Fruit fly (Drosophila melanogaster): ENCODE results near the gene Mtch.

Gene Mtch

DNA sequence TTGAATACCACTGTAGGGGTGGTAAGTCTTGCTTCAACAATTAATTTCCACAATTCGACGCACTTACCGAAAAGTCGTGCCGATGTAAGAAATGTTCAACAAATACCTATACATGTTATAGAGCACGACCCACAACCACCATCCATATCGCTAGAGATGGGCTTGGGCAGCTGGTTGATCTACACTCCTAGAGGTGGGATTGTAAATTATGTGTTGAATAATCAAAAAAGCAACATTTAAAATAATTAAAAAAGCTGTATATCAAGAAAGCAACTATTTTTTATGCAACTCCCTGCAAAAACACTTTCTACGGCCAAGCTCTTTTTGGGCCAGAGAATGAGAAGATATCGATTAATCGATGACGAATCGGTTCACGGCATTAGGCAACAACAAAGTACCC lies at the start of gene Mtch, which contains the start of the genes CG34140 and Mkp:
Mtch (plus strand) TSS at position 376 of the 400 bp plus-strand sequence.
CG34140 (minus strand) TSS at position 174 of the 400 bp plus-strand sequence.
Mkp (minus strand) TSS at position 290 of the 400 bp plus-strand sequence.
- peak; percentile 87 for TF ChIP-seq CG17801 (GFP tag; optimal IDR thresholded peaks at IDR 0.05; ENCODE audit: partially characterized antibody)

DNA sequence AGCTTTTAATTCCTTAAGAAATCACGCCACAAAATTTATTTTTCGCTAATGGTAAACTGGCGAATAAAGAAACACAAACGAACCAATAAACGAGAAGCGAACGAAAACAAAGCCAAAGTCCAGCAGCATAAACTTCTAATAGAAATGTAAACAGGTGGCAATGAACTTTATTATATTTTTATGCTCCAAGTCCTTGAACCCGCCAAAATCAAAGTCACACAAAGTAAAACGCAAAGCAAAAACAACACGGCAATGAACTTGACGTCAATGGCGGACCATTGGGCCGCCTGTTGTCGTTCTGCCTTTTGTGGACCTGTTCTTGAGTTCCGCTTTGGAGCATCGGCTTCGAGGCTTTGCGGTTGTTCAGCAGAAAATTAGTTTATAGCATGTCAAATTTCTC lies 49.6 kb upstream of the Mtch start:
- no peak for TF ChIP-seq CG17801 (GFP tag; optimal IDR thresholded peaks at IDR 0.05; ENCODE audit: partially characterized antibody)

DNA sequence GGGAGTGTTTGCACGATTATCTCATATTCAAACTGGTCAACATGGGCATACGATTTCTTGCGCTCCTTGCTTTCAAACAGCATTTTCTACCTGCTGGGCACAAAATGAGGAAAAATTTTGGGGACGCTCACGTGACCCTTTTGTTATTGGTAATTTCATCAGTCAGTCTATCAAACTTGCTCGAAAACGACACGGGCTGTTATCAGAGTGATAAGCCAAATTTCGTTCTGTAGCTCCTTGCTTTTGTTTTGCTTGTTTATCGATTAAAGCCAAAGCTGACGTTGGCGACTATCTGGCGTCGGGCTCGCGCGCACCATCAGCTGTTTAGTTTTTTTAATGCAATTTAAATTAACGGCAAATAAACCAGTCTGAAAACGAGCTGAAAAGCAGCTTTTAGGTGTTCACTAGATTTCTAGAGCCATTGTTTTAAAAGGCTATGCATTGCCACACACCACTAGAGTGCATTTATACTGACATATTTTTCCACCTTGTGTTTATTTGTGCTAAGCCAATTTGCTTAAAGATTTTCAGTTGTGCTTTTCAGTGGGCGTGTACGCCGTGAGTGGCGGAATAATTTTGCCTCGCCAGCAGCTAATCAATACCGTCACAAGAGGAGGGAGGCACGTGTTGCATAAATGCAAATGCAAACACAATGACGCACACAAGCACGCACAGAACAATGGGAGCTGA lies 47.7 kb upstream of the Mtch start:
- peak; percentile 17 for TF ChIP-seq CG17801 (GFP tag; optimal IDR thresholded peaks at IDR 0.05; ENCODE audit: partially characterized antibody)

DNA sequence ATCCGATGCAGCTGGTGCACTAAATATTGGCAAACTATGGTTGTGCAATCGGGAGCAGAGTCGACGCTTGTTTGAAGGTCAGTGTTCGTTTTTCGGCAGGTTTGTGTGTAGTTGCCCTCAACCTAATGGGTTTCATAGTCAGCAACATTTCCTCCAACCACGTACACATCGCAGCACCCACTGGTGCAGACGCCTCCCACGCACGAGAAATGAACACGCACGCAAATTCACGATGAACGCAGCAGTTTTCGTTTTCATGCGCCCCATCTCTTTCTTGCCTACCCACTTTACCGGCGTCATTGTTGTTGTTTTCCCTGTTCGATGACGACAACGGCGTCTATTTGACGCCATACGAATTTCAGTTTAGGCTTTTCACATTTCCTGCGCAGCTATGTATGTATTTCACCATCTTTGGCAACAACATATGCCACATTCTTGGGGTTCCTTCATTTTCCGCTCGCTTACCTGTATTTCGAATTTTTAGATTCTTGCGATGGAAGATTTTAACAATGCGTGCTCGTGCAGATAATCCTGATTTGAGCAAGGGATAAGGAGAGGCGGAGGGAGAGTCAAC lies 46.7 kb upstream of the Mtch start:
- TF ChIP-seq CG17801 (GFP tag; optimal IDR thresholded peaks at IDR 0.05; ENCODE audit: partially characterized antibody) = no peak

DNA sequence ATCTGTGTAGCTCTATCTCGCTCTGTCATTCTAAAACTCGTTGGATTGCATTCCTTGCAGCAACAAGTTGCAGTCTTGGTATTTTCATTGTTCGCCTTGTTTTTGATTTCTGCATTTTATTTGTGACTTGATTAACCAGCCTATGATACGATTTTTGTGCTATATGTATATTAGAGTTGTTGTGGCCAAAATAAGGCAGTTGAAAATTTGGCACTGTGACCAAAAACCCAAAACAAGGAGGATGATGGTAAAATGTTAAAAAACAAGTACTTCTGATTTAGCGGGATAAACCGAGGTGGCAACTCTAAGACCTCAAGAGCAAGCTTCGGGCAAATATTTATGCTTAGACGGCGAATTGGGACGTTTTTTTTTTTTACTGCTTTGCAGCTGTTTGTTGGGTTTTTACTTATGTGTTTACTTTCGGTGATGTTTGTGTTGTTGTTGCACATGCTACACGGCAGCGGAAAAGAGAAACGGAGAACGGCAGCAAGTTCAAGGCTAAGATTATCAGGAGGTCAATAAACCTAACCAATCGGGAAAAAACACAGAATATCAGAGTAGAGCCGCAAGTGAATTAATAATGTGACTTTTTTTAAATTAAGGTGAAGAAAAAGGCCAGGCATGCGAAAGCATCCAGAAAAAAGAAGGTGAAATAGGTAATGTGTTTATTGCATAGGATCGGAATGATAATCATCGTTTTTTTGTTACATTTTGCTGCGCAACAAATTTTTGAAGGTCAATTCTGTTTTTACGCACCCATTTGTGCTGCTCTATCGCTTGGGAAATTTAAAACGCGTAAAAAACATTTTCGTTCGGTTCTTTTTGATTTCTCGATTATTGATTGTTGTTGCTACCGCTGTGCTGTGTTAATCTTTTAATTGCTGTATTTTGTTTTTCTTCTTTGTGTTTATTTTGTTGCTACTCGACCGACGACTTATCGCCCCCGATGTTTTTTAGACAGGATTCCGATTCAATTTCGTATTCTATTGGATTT lies 44.6 kb upstream of the Mtch start:
- no peak for TF ChIP-seq CG17801 (GFP tag; optimal IDR thresholded peaks at IDR 0.05; ENCODE audit: partially characterized antibody)

DNA sequence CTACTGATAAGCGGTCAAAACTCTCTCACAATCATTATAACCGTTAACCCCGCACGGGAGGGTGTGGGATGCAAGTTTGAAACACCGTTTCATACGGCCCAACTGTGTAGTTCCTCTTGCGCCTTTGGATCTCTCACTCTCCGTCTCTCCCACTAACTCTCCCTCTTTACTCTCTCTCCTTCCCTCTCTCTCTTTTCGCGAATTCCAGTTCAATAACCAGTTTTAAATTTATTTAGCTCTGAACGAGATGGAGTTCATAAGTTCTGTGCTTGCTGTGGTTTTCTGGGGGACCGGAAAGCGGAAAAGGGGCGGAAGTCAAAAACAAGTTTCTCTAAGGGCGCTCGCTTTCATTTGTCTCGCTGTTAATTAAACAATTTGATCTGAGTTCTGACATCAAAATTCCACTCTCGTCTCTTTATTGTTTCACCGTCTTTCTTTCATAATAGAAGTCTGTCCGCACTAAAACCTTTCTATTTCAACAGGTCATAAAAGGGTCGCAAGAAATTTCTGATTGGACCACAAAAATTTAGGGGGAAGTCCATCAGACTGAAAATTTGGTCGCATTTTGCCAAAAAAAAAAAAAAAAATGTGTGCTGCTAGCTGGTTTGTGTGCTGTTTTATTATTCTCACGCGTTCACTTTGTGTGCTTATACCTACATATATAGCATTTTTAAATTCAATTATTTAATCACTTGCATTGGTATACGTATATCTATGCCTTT lies 43.4 kb upstream of the Mtch start:
- no peak for TF ChIP-seq CG17801 (GFP tag; optimal IDR thresholded peaks at IDR 0.05; ENCODE audit: partially characterized antibody)

DNA sequence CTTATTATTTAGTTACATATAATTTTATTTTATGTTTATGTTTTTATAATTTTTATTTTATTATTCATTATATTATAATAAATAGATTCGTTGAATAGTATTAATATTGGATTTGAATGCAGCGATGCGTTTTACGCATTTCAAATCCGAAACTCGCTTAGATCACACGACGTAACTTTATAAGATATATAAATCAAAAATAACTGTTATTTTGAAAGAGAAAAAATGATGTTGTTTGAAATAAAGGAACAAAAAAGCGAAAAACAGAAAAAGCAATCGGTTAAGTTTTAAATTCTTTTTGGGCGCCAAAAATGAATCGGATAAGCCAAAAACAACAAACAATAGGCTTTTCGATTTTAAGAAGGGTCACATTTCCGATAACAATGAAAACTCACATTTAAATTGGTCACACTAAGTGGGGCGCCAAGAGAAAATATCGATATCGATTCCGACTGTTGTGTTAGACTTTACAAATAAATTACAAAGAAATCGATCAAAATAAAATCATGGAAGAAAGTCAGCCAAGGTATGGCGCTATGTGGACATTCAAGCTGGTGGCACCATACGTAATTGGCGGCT lies 38.3 kb upstream of the Mtch start, which contains the start of gene CG6845:
CG6845 (plus strand) TSS at position 436 of the 579 bp plus-strand sequence.
- TF ChIP-seq CG17801 (GFP tag; optimal IDR thresholded peaks at IDR 0.05; ENCODE audit: partially characterized antibody) = peak; percentile 8

DNA sequence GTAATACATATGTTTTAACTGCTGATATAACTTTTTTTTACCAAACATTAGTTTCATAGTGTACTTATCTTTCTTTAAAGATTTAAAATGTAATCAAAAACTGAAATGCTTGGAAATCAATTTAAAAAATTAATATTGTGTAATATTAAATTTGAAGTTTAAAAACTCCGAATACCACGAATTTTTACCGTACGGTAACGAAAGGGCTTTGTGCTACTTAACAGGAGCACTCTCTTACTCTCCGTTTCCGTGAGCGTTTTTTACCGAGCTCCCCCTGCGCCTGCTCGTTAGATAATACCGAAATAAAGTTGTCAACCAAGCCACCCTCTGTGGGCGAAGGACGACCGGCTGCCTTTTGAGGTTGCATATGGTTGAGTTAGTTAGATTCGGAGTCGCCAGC lies 31.9 kb upstream of the Mtch start, which contains the start of the genes Dic61B and p130CAS:
Dic61B (minus strand) TSS at position 101 of the 400 bp plus-strand sequence.
p130CAS (plus strand) TSS at position 396 of the 400 bp plus-strand sequence.
- TF ChIP-seq CG17801 (GFP tag; optimal IDR thresholded peaks at IDR 0.05; ENCODE audit: partially characterized antibody) = no peak

DNA sequence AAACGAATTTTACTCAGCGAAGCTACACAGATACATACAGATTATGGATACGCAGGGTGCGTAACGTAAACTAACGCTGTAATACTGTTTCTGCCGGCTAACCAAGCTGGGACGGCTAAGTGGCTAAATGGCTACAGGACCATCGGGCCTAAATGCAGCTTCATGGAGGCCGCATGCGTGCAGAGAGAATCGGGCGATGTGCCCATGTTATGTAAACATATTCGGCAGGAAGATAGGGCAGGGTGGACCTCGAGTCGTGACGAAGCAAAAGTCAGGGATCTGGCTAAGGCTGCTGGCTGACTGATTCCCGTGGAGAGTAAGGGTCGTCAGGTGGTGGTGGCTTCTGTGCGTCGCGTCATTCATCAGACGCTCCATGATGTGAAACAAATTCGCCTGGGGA lies 30.8 kb upstream of the Mtch start:
- no peak for TF ChIP-seq CG17801 (GFP tag; optimal IDR thresholded peaks at IDR 0.05; ENCODE audit: partially characterized antibody)

DNA sequence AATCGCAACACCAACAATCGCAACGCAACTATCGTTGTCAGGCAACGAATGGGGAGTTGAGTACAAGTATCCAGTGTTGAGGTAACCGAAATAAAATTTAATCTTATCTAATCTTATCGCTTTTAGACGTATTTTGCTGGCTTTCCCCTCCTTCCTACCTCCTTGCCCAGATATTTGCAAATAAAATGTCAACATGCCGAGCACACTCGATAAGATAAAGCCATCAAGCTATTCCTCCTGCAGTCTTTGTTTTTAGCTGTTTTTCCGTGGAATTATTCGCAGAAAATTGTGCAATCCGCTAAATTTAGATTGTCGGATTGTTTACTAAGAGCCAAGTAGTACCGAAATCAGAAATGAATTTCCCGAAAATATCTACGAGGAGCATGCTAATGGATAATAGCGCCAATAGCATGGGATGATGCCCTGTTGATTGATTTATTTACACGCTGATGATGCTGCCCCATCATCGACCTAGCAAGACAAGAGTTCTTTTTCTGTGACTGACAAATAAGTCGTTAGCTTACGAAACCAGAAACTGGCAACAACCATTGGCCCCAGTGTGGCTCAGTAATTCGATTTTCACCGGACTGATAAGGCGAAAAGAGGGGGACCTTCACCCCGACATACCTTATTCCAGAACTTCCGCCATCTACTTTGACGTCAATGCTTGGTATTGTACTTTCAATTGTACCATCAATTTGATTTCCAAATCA lies 27.7 kb upstream of the Mtch start:
- TF ChIP-seq CG17801 (GFP tag; optimal IDR thresholded peaks at IDR 0.05; ENCODE audit: partially characterized antibody) = peak; percentile 22

DNA sequence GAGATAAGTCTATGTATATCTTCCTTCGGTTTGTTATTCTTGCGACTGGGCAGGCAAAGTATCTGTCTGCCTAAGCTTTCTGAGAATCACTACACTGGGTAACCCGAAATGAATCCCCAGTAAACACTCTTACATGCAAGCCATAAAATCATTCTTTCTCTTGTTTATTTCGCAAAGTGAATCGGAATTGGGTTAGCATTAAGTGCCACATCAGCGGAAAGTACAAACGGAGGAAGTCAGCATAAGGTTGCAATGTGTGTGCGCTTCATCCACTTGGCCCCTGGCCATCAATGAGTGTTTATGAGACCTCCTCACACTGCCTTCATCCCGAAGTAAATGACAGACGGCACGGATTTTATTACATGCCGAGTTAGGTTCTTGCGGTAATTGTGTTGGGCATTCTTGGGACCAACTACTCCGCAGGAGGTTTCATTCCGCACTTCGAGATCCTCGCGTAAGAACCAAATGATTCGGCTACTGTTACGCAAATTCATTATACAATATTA lies 26.7 kb upstream of the Mtch start:
- no peak for TF ChIP-seq CG17801 (GFP tag; optimal IDR thresholded peaks at IDR 0.05; ENCODE audit: partially characterized antibody)

DNA sequence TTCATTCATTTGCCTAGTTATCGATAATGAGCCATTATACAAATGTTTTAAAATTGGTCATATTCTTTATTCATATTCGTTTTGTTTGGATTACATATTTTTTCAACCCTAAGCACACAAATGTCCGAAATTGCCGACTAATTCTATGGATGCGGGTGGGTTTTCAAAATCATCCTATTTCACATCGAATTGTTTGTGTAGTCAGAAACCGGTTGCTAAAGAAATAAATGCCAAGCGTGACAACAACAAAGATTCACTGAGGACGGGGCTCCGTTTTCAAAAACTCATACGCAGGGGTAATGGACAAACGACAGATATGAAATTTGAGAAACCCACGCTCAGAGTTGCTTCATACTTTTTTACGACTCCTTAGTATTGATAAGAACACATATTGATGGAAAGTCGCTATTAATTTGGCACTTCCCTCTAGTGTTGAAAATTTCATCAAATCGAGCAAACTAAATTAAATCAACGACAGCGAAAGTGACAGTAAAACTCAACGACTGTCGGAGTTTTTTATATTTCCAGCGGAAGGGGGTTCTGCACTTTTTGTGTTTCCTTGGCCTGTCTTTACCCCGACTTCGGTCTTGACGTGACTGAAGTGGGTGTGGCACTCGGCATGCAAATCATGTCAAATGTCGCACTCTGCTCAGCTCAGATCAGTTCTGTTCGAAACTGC lies 24.9 kb upstream of the Mtch start:
- no peak for TF ChIP-seq CG17801 (GFP tag; optimal IDR thresholded peaks at IDR 0.05; ENCODE audit: partially characterized antibody)

All from ovary, adult (tissue).